Worm (Caenorhabditis elegans) whole organism, L4/young adult: ENCODE results near the gene cept-2.

ENCODE experiments used
- W03F9.2 ChIP-seq: fragments of 150-350 bp; optimal IDR thresholded peaks from 2 replicates; lab custom pipeline; 2014; ENCODE audit warnings: missing biosample characterization, missing genetic modification characterization
- dao-5 ChIP-seq: sonication (generic microtip); optimal IDR thresholded peaks from 2 replicates; lab custom pipeline; 2016; ENCODE audit warnings: missing genotype, missing genetic modification characterization, moderate library complexity, missing compliant biosample characterization
- him-1 ChIP-seq: sonication (generic microtip); optimal IDR thresholded peaks from 2 replicates; lab custom pipeline; 2016; ENCODE audit warnings: missing genotype, missing genetic modification reagents, missing genetic modification characterization, missing compliant biosample characterization

ce11 chrV:14299569-14300064, 47.9 kb upstream of the cept-2 start, which contains the start of the genes spig-3 and F14D7.12:
- TF ChIP-seq W03F9.2 (tag; lab: Kevin White, UChicago) (no peak), him-1 (tag; lab: Kevin White, UChicago) (no peak), dao-5 (no peak)
